Fruit fly (Drosophila melanogaster) whole organism, embryonic: Measurements from ENCODE around the gene Pi4KIIalpha.

ENCODE experiments used
- Abd-B ChIP-seq: fragments of 200-800 bp; sonication (Bioruptor generic); optimal IDR thresholded peaks from 2 replicates; lab custom pipeline; 2018; ENCODE audit warnings: missing biosample characterization, mild to moderate bottlenecking, missing genetic modification characterization, moderate library complexity
- Adf1 ChIP-seq: fragments of 200-800 bp; sonication (Bioruptor generic); IDR thresholded peaks from 2 replicates; pipeline ENCODE4 v1.3.6; 2022; ENCODE audit warnings: missing biosample characterization, missing genetic modification characterization
- CG10209 ChIP-seq: fragments of 200-800 bp; sonication (Bioruptor generic); optimal IDR thresholded peaks from 3 replicates; lab custom pipeline; 2017; ENCODE audit warnings: missing biosample characterization, mild to moderate bottlenecking, missing genetic modification characterization, missing genetic modification reagents
- CG11247 ChIP-seq: fragments of 200-800 bp; sonication (Bioruptor generic); IDR thresholded peaks from 2 replicates; pipeline ENCODE4 v1.3.6; 2022; ENCODE audit warnings: missing biosample characterization, missing genetic modification characterization
- CG11456 ChIP-seq: fragments of 200-800 bp; sonication (Bioruptor generic); IDR thresholded peaks from 3 replicates; pipeline ENCODE4 v1.3.6; 2022; ENCODE audit warnings: missing biosample characterization, missing genetic modification characterization
- CG11696 ChIP-seq: fragments of 200-800 bp; sonication (Bioruptor generic); IDR thresholded peaks from 2 replicates; pipeline ENCODE4 v1.3.6; 2022; ENCODE audit warnings: missing biosample characterization, missing genetic modification characterization
- CG12104 ChIP-seq: fragments of 200-800 bp; sonication (Bioruptor generic); optimal IDR thresholded peaks from 3 replicates; lab custom pipeline; 2016; ENCODE audit warnings: missing biosample characterization, missing genetic modification characterization
- CG12659 ChIP-seq: fragments of 200-800 bp; sonication (Bioruptor generic); optimal IDR thresholded peaks from 3 replicates; lab custom pipeline; 2017; ENCODE audit warnings: mild to moderate bottlenecking, missing biosample characterization, missing genetic modification reagents, missing genetic modification characterization
- CG14441 ChIP-seq: fragments of 200-800 bp; sonication (Bioruptor generic); IDR thresholded peaks from 2 replicates; pipeline ENCODE4 v1.3.6; 2022; ENCODE audit warnings: missing biosample characterization, missing genetic modification characterization
- CG17361 ChIP-seq: fragments of 200-800 bp; sonication (Bioruptor generic); IDR thresholded peaks from 3 replicates; pipeline ENCODE4 v1.3.6; 2022; ENCODE audit warnings: missing biosample characterization, missing genetic modification characterization
- CG18262 ChIP-seq: fragments of 200-800 bp; optimal IDR thresholded peaks from 3 replicates; lab custom pipeline; 2019; ENCODE audit warnings: missing biosample characterization, mild to moderate bottlenecking, missing genetic modification characterization, moderate library complexity
- CG2875 ChIP-seq: fragments of 200-800 bp; sonication (Bioruptor generic); optimal IDR thresholded peaks from 2 replicates; lab custom pipeline; 2017; ENCODE audit warnings: missing biosample characterization, mild to moderate bottlenecking, missing genetic modification characterization, missing genetic modification reagents
- CG31365 ChIP-seq: fragments of 200-800 bp; sonication (Bioruptor generic); optimal IDR thresholded peaks from 2 replicates; lab custom pipeline; 2018; ENCODE audit warnings: missing biosample characterization, mild to moderate bottlenecking, missing genetic modification characterization
- CG3163 ChIP-seq: fragments of 200-800 bp; sonication (Bioruptor generic); optimal IDR thresholded peaks from 3 replicates; lab custom pipeline; 2016; ENCODE audit warnings: missing biosample characterization, missing genetic modification characterization
- CG3726 ChIP-seq: fragments of 200-800 bp; sonication (Bioruptor generic); IDR thresholded peaks from 3 replicates; pipeline ENCODE4, ENCODE4 v1.3.6; 2022; ENCODE audit warnings: missing biosample characterization, missing genetic modification characterization
- CG4282 ChIP-seq: fragments of 200-800 bp; sonication (Bioruptor generic); optimal IDR thresholded peaks from 2 replicates; lab custom pipeline; 2016; ENCODE audit warnings: missing biosample characterization, missing genetic modification characterization
- CG4707 ChIP-seq: fragments of 200-800 bp; sonication (Bioruptor generic); optimal IDR thresholded peaks from 2 replicates; lab custom pipeline; 2018; ENCODE audit warnings: missing biosample characterization, mild to moderate bottlenecking, missing genetic modification characterization, moderate library complexity
- CG6689 ChIP-seq: fragments of 200-800 bp; sonication (Bioruptor generic); IDR thresholded peaks from 2 replicates; pipeline ENCODE4 v1.3.6; 2022; ENCODE audit warnings: missing biosample characterization, missing genetic modification characterization
- CG6765 ChIP-seq: fragments of 200-800 bp; sonication (Bioruptor generic); optimal IDR thresholded peaks from 3 replicates; lab custom pipeline; 2017; ENCODE audit warnings: missing biosample characterization, mild to moderate bottlenecking, missing genetic modification characterization
- CG7372 ChIP-seq: fragments of 200-800 bp; sonication (Bioruptor generic); IDR thresholded peaks from 2 replicates; pipeline ENCODE4 v1.3.6; 2022; ENCODE audit warnings: missing biosample characterization, missing genetic modification characterization
- CG9609 ChIP-seq: fragments of 200-800 bp; sonication (Bioruptor generic); optimal IDR thresholded peaks from 3 replicates; lab custom pipeline; 2016; ENCODE audit warnings: missing biosample characterization, missing genetic modification characterization
- CG9932 ChIP-seq: fragments of 200-800 bp; sonication (Bioruptor generic); IDR thresholded peaks from 2 replicates; pipeline ENCODE4 v1.3.6; 2022; ENCODE audit warnings: missing biosample characterization, missing genetic modification characterization
- D19B ChIP-seq: fragments of 200-800 bp; sonication (Bioruptor generic); optimal IDR thresholded peaks from 2 replicates; lab custom pipeline; 2017; ENCODE audit warnings: missing biosample characterization, mild to moderate bottlenecking, missing genetic modification characterization
- E2f1 ChIP-seq: fragments of 200-800 bp; sonication (Bioruptor generic); IDR thresholded peaks from 2 replicates; pipeline ENCODE4 v1.3.6; 2022; ENCODE audit warnings: missing biosample characterization, missing genetic modification characterization
- Hey ChIP-seq: fragments of 200-800 bp; sonication (Bioruptor generic); optimal IDR thresholded peaks from 3 replicates; lab custom pipeline; 2018; ENCODE audit warnings: missing biosample characterization, mild to moderate bottlenecking, missing genetic modification characterization
- MBD-R2 ChIP-seq: fragments of 200-800 bp; sonication (Bioruptor generic); IDR thresholded peaks from 2 replicates; pipeline ENCODE4 v1.3.6; 2022; ENCODE audit warnings: missing biosample characterization, missing genetic modification characterization
- NC2β ChIP-seq: fragments of 200-800 bp; sonication (Bioruptor generic); optimal IDR thresholded peaks from 2 replicates; lab custom pipeline; 2016; ENCODE audit warnings: missing biosample characterization, missing genetic modification characterization
- Nf-YC ChIP-seq: fragments of 200-800 bp; optimal IDR thresholded peaks from 3 replicates; lab custom pipeline; 2019; ENCODE audit warnings: missing biosample characterization, mild to moderate bottlenecking, missing genetic modification characterization, moderate library complexity
- Sry-δ ChIP-seq: fragments of 200-800 bp; sonication (Bioruptor generic); optimal IDR thresholded peaks from 2 replicates; lab custom pipeline; 2016; ENCODE audit warnings: missing biosample characterization, missing genetic modification characterization
- Vsx1 ChIP-seq: fragments of 200-800 bp; sonication (Bioruptor generic); optimal IDR thresholded peaks from 2 replicates; lab custom pipeline; 2017; ENCODE audit warnings: missing biosample characterization, mild to moderate bottlenecking, missing genetic modification characterization, missing genetic modification reagents
- Xbp1 ChIP-seq: fragments of 200-800 bp; sonication (Bioruptor generic); optimal IDR thresholded peaks from 3 replicates; lab custom pipeline; 2016; ENCODE audit warnings: missing biosample characterization, mild to moderate bottlenecking, missing genetic modification characterization
- br ChIP-seq: fragments of >200 bp; optimal IDR thresholded peaks from 2 replicates; lab custom pipeline; 2017
- crol ChIP-seq: fragments of 200-800 bp; sonication (Bioruptor generic); IDR thresholded peaks from 2 replicates; pipeline ENCODE4 v1.3.6; 2022; ENCODE audit warnings: missing biosample characterization, missing genetic modification characterization
- disco-r ChIP-seq: fragments of 200-800 bp; sonication (Bioruptor generic); optimal IDR thresholded peaks from 2 replicates; lab custom pipeline; 2016; ENCODE audit warnings: missing biosample characterization, missing genetic modification characterization
- dpn ChIP-seq, 2 experiments: fragments of 200-800 bp; sonication (Bioruptor generic); optimal IDR thresholded peaks; 3 replicates each; lab custom pipeline; 2016; ENCODE audit warnings: missing biosample characterization in 2 of 2, missing genetic modification characterization in 2 of 2
- eve ChIP-seq, 2 experiments: fragments of >200 bp; optimal IDR thresholded peaks; 2 replicates each; lab custom pipeline; 2017; ENCODE audit warnings: missing biosample characterization in 2 of 2, missing genetic modification characterization in 2 of 2
- ewg ChIP-seq: fragments of 200-800 bp; sonication (Bioruptor generic); optimal IDR thresholded peaks from 3 replicates; lab custom pipeline; 2017; ENCODE audit warnings: mild to moderate bottlenecking, missing biosample characterization, missing genetic modification reagents, missing genetic modification characterization
- fru ChIP-seq: fragments of >200 bp; optimal IDR thresholded peaks from 2 replicates; lab custom pipeline; 2017
- gfzf ChIP-seq: fragments of 200-800 bp; sonication (Bioruptor generic); optimal IDR thresholded peaks from 2 replicates; lab custom pipeline; 2016; ENCODE audit warnings: missing biosample characterization, mild to moderate bottlenecking, missing genetic modification characterization, moderate library complexity
- gt ChIP-seq: fragments of 200-800 bp; sonication (Bioruptor generic); IDR thresholded peaks from 2 replicates; pipeline ENCODE4 v1.3.6; 2022; ENCODE audit warnings: missing biosample characterization, missing genetic modification characterization
- inv ChIP-seq: fragments of 200-800 bp; sonication (Bioruptor generic); IDR thresholded peaks from 2 replicates; pipeline ENCODE4 v1.3.6; 2022; ENCODE audit warnings: missing biosample characterization, missing genetic modification characterization; ENCODE audit not compliant: partially characterized antibody
- mirr ChIP-seq: fragments of 200-800 bp; sonication (Bioruptor generic); optimal IDR thresholded peaks from 3 replicates; lab custom pipeline; 2018; ENCODE audit warnings: missing biosample characterization, mild to moderate bottlenecking, missing genetic modification characterization
- nau ChIP-seq: fragments of 200-800 bp; sonication (Bioruptor generic); optimal IDR thresholded peaks from 3 replicates; lab custom pipeline; 2017; ENCODE audit warnings: missing biosample characterization, mild to moderate bottlenecking, missing genetic modification characterization, missing genetic modification reagents
- rib ChIP-seq: fragments of 200-800 bp; sonication (Bioruptor generic); IDR thresholded peaks from 2 replicates; pipeline ENCODE4 v1.3.6; 2022; ENCODE audit warnings: missing biosample characterization, missing genetic modification characterization
- sisA ChIP-seq: fragments of 200-800 bp; sonication (Bioruptor generic); IDR thresholded peaks from 2 replicates; pipeline ENCODE4 v1.3.6; 2022; ENCODE audit warnings: missing biosample characterization, missing genetic modification characterization
- sqz ChIP-seq: fragments of 200-800 bp; sonication (Bioruptor generic); optimal IDR thresholded peaks from 3 replicates; lab custom pipeline; 2018; ENCODE audit warnings: missing biosample characterization, mild to moderate bottlenecking, missing genetic modification characterization
- toy ChIP-seq: fragments of 200-800 bp; sonication (Bioruptor generic); IDR thresholded peaks from 2 replicates; pipeline ENCODE4 v1.3.6; 2022; ENCODE audit warnings: missing biosample characterization, missing genetic modification characterization
- trh ChIP-seq: fragments of 200-800 bp; sonication (Bioruptor generic); optimal IDR thresholded peaks from 2 replicates; lab custom pipeline; 2016; ENCODE audit warnings: missing biosample characterization, missing genetic modification characterization
- ttk ChIP-seq: fragments of 200-800 bp; sonication (Bioruptor generic); IDR thresholded peaks from 2 replicates; pipeline ENCODE4 v2.1.2; 2022; ENCODE audit warnings: missing biosample characterization, missing genetic modification characterization
- unc-4 ChIP-seq: fragments of 200-800 bp; sonication (Bioruptor generic); IDR thresholded peaks from 2 replicates; pipeline ENCODE4 v1.3.6; 2022; ENCODE audit warnings: missing biosample characterization, missing genetic modification characterization; ENCODE audit not compliant: partially characterized antibody
- yki ChIP-seq: fragments of >200 bp; optimal IDR thresholded peaks from 3 replicates; lab custom pipeline; 2018
- z ChIP-seq: fragments of 200-800 bp; sonication (Bioruptor generic); IDR thresholded peaks from 3 replicates; pipeline ENCODE4 v1.3.6; 2022; ENCODE audit warnings: missing biosample characterization, missing genetic modification characterization
- zf30C ChIP-seq: fragments of 200-800 bp; sonication (Bioruptor generic); optimal IDR thresholded peaks from 3 replicates; lab custom pipeline; 2018; ENCODE audit warnings: missing biosample characterization, mild to moderate bottlenecking, missing genetic modification characterization

Gene Pi4KIIalpha

DNA sequence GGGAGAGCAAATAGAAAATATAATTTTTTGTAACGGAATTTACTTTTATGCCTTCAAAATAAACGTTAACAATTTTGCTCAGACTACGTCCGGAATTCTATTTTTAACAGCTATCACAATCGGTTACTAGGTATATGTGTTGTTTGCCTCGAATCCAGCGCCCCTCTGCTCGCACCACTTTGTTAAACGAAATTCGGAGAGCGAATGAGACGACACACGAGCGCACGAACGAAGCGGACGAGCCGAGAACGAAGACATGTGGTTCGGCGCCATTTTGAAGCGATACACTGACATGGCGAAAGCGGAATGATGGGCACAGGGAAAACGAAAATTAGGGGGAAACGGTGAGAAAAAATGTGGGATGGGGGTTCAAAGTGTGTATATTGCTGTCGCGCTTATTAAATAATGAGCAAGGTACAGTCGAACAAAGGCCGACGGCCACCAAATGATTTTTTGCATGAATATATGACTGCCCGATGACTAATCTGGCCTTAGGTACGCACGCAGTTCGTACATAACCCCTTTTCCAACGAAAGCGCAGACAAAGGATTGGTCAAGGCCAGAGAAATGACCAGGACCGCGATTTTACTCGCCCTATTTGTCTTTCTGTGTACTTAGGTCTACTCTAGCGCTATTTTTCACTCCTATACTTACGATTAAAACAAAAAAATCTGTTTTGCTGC lies 37.0 kb upstream of the Pi4KIIalpha start (continued):
- TF ChIP-seq CG4707 (GFP tag; lab: Kevin White, UChicago) (peak; percentile 7), gt (GFP tag; lab: Robert Waterston, UW) (no peak), CG9932 (GFP tag; lab: Robert Waterston, UW) (no peak), MBD-R2 (no peak), ewg (GFP tag; lab: Kevin White, UChicago) (no peak), z (GFP tag; lab: Robert Waterston, UW) (no peak), toy (GFP tag; lab: Robert Waterston, UW) (no peak), trh (GFP tag; lab: Kevin White, UChicago) (no peak), Sry-δ (no peak), Vsx1 (no peak), eve (GFP tag; optimal IDR thresholded peaks at IDR 0.05; lab: Kevin White, UChicago) (no peak), NC2β (GFP tag; lab: Kevin White, UChicago) (no peak), CG3726 (GFP tag; lab: Robert Waterston, UW) (no peak), Adf1 (GFP tag; lab: Robert Waterston, UW) (no peak), yki (lab: Kevin White, UChicago) (no peak), mirr (GFP tag; lab: Kevin White, UChicago) (peak; percentile 75), CG6689 (GFP tag; lab: Robert Waterston, UW) (no peak), CG31365 (no peak), CG14441 (GFP tag; lab: Robert Waterston, UW) (no peak), CG4282 (GFP tag; lab: Kevin White, UChicago) (no peak), inv (GFP tag; lab: Robert Waterston, UW) (no peak), CG6765 (GFP tag; lab: Kevin White, UChicago) (no peak), CG11456 (GFP tag; lab: Robert Waterston, UW) (no peak), ttk (GFP tag; lab: Robert Waterston, UW) (no peak), CG10209 (GFP tag; lab: Kevin White, UChicago) (no peak), nau (GFP tag; lab: Kevin White, UChicago) (no peak), gfzf (GFP tag; lab: Kevin White, UChicago) (no peak), CG11696 (no peak), E2f1 (GFP tag; lab: Robert Waterston, UW) (no peak), CG12659 (GFP tag; lab: Kevin White, UChicago) (peak; percentile 16), CG9609 (GFP tag; lab: Kevin White, UChicago) (no peak), zf30C (GFP tag; lab: Kevin White, UChicago) (no peak), br (lab: Kevin White, UChicago) (no peak), D19B (GFP tag; lab: Kevin White, UChicago) (no peak), rib (GFP tag; lab: Robert Waterston, UW) (no peak), unc-4 (GFP tag; lab: Robert Waterston, UW) (no peak), CG11247 (GFP tag; lab: Robert Waterston, UW) (no peak), Hey (no peak), CG17361 (GFP tag; lab: Robert Waterston, UW) (no peak), dpn (GFP tag; optimal IDR thresholded peaks at IDR 0.05; lab: Kevin White, UChicago) (no peak), disco-r (GFP tag; lab: Kevin White, UChicago) (no peak), CG7372 (GFP tag; lab: Robert Waterston, UW) (no peak), CG12104 (GFP tag; lab: Kevin White, UChicago) (no peak), sisA (GFP tag; lab: Robert Waterston, UW) (no peak), fru (lab: Kevin White, UChicago) (no peak), crol (GFP tag; lab: Robert Waterston, UW) (no peak), CG3163 (GFP tag; lab: Kevin White, UChicago) (no peak), Abd-B (GFP tag; lab: Kevin White, UChicago) (no peak), sqz (GFP tag; lab: Kevin White, UChicago) (peak; percentile 25), Xbp1 (GFP tag; lab: Kevin White, UChicago) (peak; percentile 1), CG2875 (GFP tag; lab: Kevin White, UChicago) (no peak), CG18262 (tag; lab: Kevin White, UChicago) (no peak), Nf-YC (peak; percentile 53)
